Worm (Caenorhabditis elegans): Measurements from ENCODE around the gene str-206.

- TF ChIP-seq him-1 (tag; optimal IDR thresholded peaks at IDR 0.05) (no peak), W03F9.2 (tag; optimal IDR thresholded peaks at IDR 0.05) (no peak), dao-5 (tag; optimal IDR thresholded peaks at IDR 0.05) (no peak)
These were observed 33.1 kb downstream of the str-206 start for ce11 chrV:6250959-6251598.
